Fruit fly (Drosophila melanogaster) whole organism, prepupa: ENCODE data around the gene bys.

ENCODE experiments used
- Blimp-1 ChIP-seq: fragments of 200-800 bp; sonication (Bioruptor generic); optimal IDR thresholded peaks from 3 replicates; lab custom pipeline; 2017; ENCODE audit warnings: missing biosample characterization, missing genetic modification characterization, mild to moderate bottlenecking, moderate library complexity, missing genetic modification reagents
- CG10631 ChIP-seq: fragments of 200-800 bp; sonication (Bioruptor generic); optimal IDR thresholded peaks from 2 replicates; lab custom pipeline; 2016; ENCODE audit warnings: missing biosample characterization, missing genetic modification characterization
- CG10669 ChIP-seq: fragments of 200-800 bp; sonication (Bioruptor generic); optimal IDR thresholded peaks from 3 replicates; lab custom pipeline; 2018; ENCODE audit warnings: missing biosample characterization, mild to moderate bottlenecking, missing genetic modification characterization, moderate library complexity
- CG11294 ChIP-seq: fragments of 200-800 bp; sonication (Bioruptor generic); IDR thresholded peaks from 2 replicates; pipeline ENCODE4 v1.3.6; 2022; ENCODE audit warnings: missing biosample characterization, missing genetic modification characterization
- CG11762 ChIP-seq: fragments of 200-800 bp; sonication (Bioruptor generic); optimal IDR thresholded peaks from 3 replicates; lab custom pipeline; 2016; ENCODE audit warnings: missing biosample characterization, missing genetic modification characterization; ENCODE audit not compliant: insufficient read depth
- CG11902 ChIP-seq: fragments of 200-800 bp; sonication (Bioruptor generic); optimal IDR thresholded peaks from 3 replicates; lab custom pipeline; 2016; ENCODE audit warnings: missing biosample characterization, missing genetic modification characterization
- CG15336 ChIP-seq: fragments of 200-800 bp; sonication (Bioruptor generic); IDR thresholded peaks from 2 replicates; pipeline ENCODE4 v1.3.6; 2022; ENCODE audit warnings: missing biosample characterization, missing genetic modification characterization
- CG16779 ChIP-seq: fragments of 200-800 bp; sonication (Bioruptor generic); optimal IDR thresholded peaks from 3 replicates; lab custom pipeline; 2017; ENCODE audit warnings: missing biosample characterization, mild to moderate bottlenecking, missing genetic modification characterization
- CG3032 ChIP-seq: fragments of 200-800 bp; optimal IDR thresholded peaks from 2 replicates; lab custom pipeline; 2019; ENCODE audit warnings: missing biosample characterization, mild to moderate bottlenecking, missing genetic modification characterization, moderate library complexity
- CG31627 ChIP-seq: fragments of 200-800 bp; sonication (Bioruptor generic); optimal IDR thresholded peaks from 3 replicates; lab custom pipeline; 2016; ENCODE audit warnings: missing biosample characterization, missing genetic modification characterization
- CG32006 ChIP-seq: fragments of 200-800 bp; sonication (Bioruptor generic); optimal IDR thresholded peaks from 3 replicates; lab custom pipeline; 2017; ENCODE audit warnings: missing biosample characterization, mild to moderate bottlenecking, missing genetic modification characterization
- CG3919 ChIP-seq: fragments of 200-800 bp; sonication (Bioruptor generic); optimal IDR thresholded peaks from 3 replicates; lab custom pipeline; 2016; ENCODE audit warnings: missing biosample characterization, missing genetic modification characterization
- CG6163 ChIP-seq: fragments of 200-800 bp; sonication (Bioruptor generic); IDR thresholded peaks from 3 replicates; pipeline ENCODE4 v1.3.6; 2022; ENCODE audit warnings: missing biosample characterization, missing genetic modification characterization
- CG6276 ChIP-seq: fragments of 200-800 bp; sonication (Bioruptor generic); optimal IDR thresholded peaks from 2 replicates; lab custom pipeline; 2017; ENCODE audit warnings: missing biosample characterization, mild to moderate bottlenecking, missing genetic modification characterization
- CG6792 ChIP-seq: fragments of 200-800 bp; sonication (Bioruptor generic); optimal IDR thresholded peaks from 3 replicates; lab custom pipeline; 2016; ENCODE audit warnings: missing biosample characterization, missing genetic modification characterization
- CG7368 ChIP-seq: fragments of 200-800 bp; sonication (Bioruptor generic); optimal IDR thresholded peaks from 3 replicates; lab custom pipeline; 2016; ENCODE audit warnings: missing biosample characterization, missing genetic modification characterization
- CG8119 ChIP-seq: fragments of 200-800 bp; sonication (Bioruptor generic); IDR thresholded peaks from 3 replicates; pipeline ENCODE4 v1.3.6; 2022; ENCODE audit warnings: missing biosample characterization, missing genetic modification characterization
- CG8632 ChIP-seq: fragments of 200-800 bp; sonication (Bioruptor generic); optimal IDR thresholded peaks from 3 replicates; lab custom pipeline; 2016; ENCODE audit warnings: missing biosample characterization, missing genetic modification characterization
- CG9139 ChIP-seq: fragments of 200-800 bp; sonication (Bioruptor generic); optimal IDR thresholded peaks from 3 replicates; lab custom pipeline; 2017; ENCODE audit warnings: missing biosample characterization, mild to moderate bottlenecking, missing genetic modification characterization
- Eip75B ChIP-seq: fragments of 200-800 bp; sonication (Bioruptor generic); optimal IDR thresholded peaks from 3 replicates; lab custom pipeline; 2016; ENCODE audit warnings: missing biosample characterization, missing genetic modification characterization
- Eip78C ChIP-seq: fragments of 200-800 bp; sonication (Bioruptor generic); peaks from one replicate; lab custom pipeline; 2016; ENCODE audit warnings: missing biosample characterization, missing genetic modification characterization
- Eip93F ChIP-seq: fragments of 200-800 bp; sonication (Bioruptor generic); optimal IDR thresholded peaks from 2 replicates; lab custom pipeline; 2016; ENCODE audit warnings: missing biosample characterization, mild to moderate bottlenecking, missing genetic modification characterization
- Ets21C ChIP-seq: fragments of 200-800 bp; sonication (Bioruptor generic); optimal IDR thresholded peaks from 3 replicates; lab custom pipeline; 2016; ENCODE audit warnings: missing biosample characterization, missing genetic modification characterization
- Hr38 ChIP-seq: sonication (Bioruptor generic); optimal IDR thresholded peaks from 2 replicates; lab custom pipeline; 2016; ENCODE audit warnings: missing biosample characterization, missing genetic modification characterization
- Hr39 ChIP-seq: fragments of 200-800 bp; sonication (Bioruptor generic); optimal IDR thresholded peaks from 2 replicates; lab custom pipeline; 2016; ENCODE audit warnings: missing biosample characterization, missing genetic modification characterization
- Hr4 ChIP-seq: fragments of 200-800 bp; sonication (Bioruptor generic); optimal IDR thresholded peaks from 3 replicates; lab custom pipeline; 2016; ENCODE audit warnings: missing biosample characterization, missing genetic modification characterization
- Lpt ChIP-seq: fragments of 200-800 bp; sonication (Bioruptor generic); optimal IDR thresholded peaks from 3 replicates; lab custom pipeline; 2016; ENCODE audit warnings: missing biosample characterization, missing genetic modification characterization
- OdsH ChIP-seq: fragments of 200-800 bp; sonication (Bioruptor generic); optimal IDR thresholded peaks from 3 replicates; lab custom pipeline; 2016; ENCODE audit warnings: missing biosample characterization, missing genetic modification characterization
- Smox ChIP-seq: fragments of 200-800 bp; sonication (Bioruptor generic); optimal IDR thresholded peaks from 3 replicates; lab custom pipeline; 2016; ENCODE audit warnings: missing biosample characterization, missing genetic modification characterization
- Sox14 ChIP-seq: fragments of 200-800 bp; sonication (Bioruptor generic); optimal IDR thresholded peaks from 3 replicates; lab custom pipeline; 2016; ENCODE audit warnings: missing biosample characterization, missing genetic modification characterization
- Sox15 ChIP-seq: fragments of 200-800 bp; sonication (Bioruptor generic); optimal IDR thresholded peaks from 3 replicates; lab custom pipeline; 2016; ENCODE audit warnings: missing biosample characterization, missing genetic modification characterization
- achi ChIP-seq: fragments of 200-800 bp; sonication (Bioruptor generic); optimal IDR thresholded peaks from 3 replicates; lab custom pipeline; 2016; ENCODE audit warnings: missing biosample characterization, missing genetic modification characterization
- acj6 ChIP-seq: fragments of 200-800 bp; sonication (Bioruptor generic); optimal IDR thresholded peaks from 3 replicates; lab custom pipeline; 2016; ENCODE audit warnings: missing biosample characterization, missing genetic modification characterization
- cyc ChIP-seq: fragments of 200-800 bp; sonication (Bioruptor generic); optimal IDR thresholded peaks from 3 replicates; lab custom pipeline; 2016; ENCODE audit warnings: missing biosample characterization, missing genetic modification characterization
- dac ChIP-seq: fragments of 200-800 bp; sonication (Bioruptor generic); optimal IDR thresholded peaks from 2 replicates; lab custom pipeline; 2017; ENCODE audit warnings: missing biosample characterization, mild to moderate bottlenecking, missing genetic modification characterization
- dsx ChIP-seq: fragments of 200-800 bp; optimal IDR thresholded peaks from 3 replicates; lab custom pipeline; 2019; ENCODE audit warnings: missing biosample characterization, mild to moderate bottlenecking, missing genetic modification characterization, moderate library complexity; ENCODE audit not compliant: poor library complexity, severe bottlenecking
- eg ChIP-seq: fragments of 200-800 bp; sonication (Bioruptor generic); IDR thresholded peaks from 3 replicates; pipeline ENCODE4 v1.3.6; 2022; ENCODE audit warnings: missing biosample characterization, missing genetic modification characterization
- esn ChIP-seq: fragments of 200-800 bp; sonication (Bioruptor generic); optimal IDR thresholded peaks from 2 replicates; lab custom pipeline; 2016; ENCODE audit warnings: missing biosample characterization, mild to moderate bottlenecking, missing genetic modification characterization, moderate library complexity
- fd59A ChIP-seq: fragments of 200-800 bp; sonication (Bioruptor generic); optimal IDR thresholded peaks from 2 replicates; lab custom pipeline; 2017; ENCODE audit warnings: missing biosample characterization, mild to moderate bottlenecking, missing genetic modification characterization, missing genetic modification reagents
- fd85E ChIP-seq: fragments of 200-800 bp; sonication (Bioruptor generic); optimal IDR thresholded peaks from 3 replicates; lab custom pipeline; 2016; ENCODE audit warnings: missing biosample characterization, missing genetic modification characterization
- net ChIP-seq: fragments of 200-800 bp; sonication (Bioruptor generic); optimal IDR thresholded peaks from 3 replicates; lab custom pipeline; 2016; ENCODE audit warnings: missing biosample characterization, missing genetic modification characterization
- pdm3 ChIP-seq: fragments of 200-800 bp; sonication (Bioruptor generic); optimal IDR thresholded peaks from 3 replicates; lab custom pipeline; 2016; ENCODE audit warnings: missing biosample characterization, missing genetic modification characterization
- salr ChIP-seq, 2 experiments: fragments of 200-800 bp; sonication (Bioruptor generic); optimal IDR thresholded peaks; 3 replicates each; lab custom pipeline; 2016 to 2018; ENCODE audit warnings: missing biosample characterization in 2 of 2, missing genetic modification characterization in 2 of 2, mild to moderate bottlenecking in 1 of 2
- ss ChIP-seq, 2 experiments: fragments of 200-800 bp; sonication (Bioruptor generic); optimal IDR thresholded peaks; 2 replicates in 1 of 2; 3 replicates in 1 of 2; lab custom pipeline; 2017 to 2018; ENCODE audit warnings: mild to moderate bottlenecking in 2 of 2, missing biosample characterization in 2 of 2, missing genetic modification characterization in 2 of 2, moderate library complexity in 1 of 2
- svp ChIP-seq: fragments of 200-800 bp; sonication (Bioruptor generic); peaks from one replicate; lab custom pipeline; 2016; ENCODE audit warnings: missing biosample characterization, missing genetic modification characterization
- topi ChIP-seq: fragments of 200-800 bp; sonication (Bioruptor generic); optimal IDR thresholded peaks from 3 replicates; lab custom pipeline; 2016; ENCODE audit warnings: missing biosample characterization, missing genetic modification characterization

bys gene

DNA sequence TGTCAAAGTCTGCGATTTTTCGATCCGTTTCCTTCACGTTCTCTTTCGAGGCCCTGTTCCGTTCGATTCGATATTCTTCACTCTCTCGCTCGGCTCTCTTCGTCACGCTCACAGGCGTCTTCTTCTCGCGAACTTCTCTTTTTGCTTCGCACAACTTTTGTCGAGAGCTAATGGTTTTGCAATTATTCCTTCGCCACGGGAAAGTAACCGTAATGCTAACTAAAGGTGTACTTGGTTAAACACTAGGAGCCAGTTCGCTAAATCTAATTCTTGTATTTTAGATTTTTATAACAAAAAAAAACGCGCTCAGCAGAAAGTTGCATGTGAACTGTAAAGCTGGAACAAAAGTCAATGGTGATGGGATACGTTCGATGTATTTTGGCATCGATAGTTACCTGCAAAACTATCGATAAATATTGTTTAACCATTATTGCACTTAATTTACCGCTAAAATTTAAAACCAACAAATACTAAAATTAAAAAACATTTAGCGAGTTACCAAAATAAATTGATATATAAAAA lies 29.4 kb downstream of the bys start, which contains the start of gene mahe:
TSS of gene mahe (minus strand) at position 355 of the 522 bp plus-strand sequence.
- no peak for TF ChIP-seq Blimp-1 (GFP tag; lab: Kevin White, UChicago)
- no peak for TF ChIP-seq esn (GFP tag; lab: Kevin White, UChicago)
- no peak for TF ChIP-seq Hr4 (GFP tag; lab: Kevin White, UChicago)
- peak; percentile 44 for TF ChIP-seq Eip78C (GFP tag; lab: Kevin White, UChicago)
- TF ChIP-seq svp (GFP tag; lab: Kevin White, UChicago): peak; percentile 62
- no peak for TF ChIP-seq CG11902 (GFP tag; lab: Kevin White, UChicago)
- TF ChIP-seq fd85E (GFP tag; lab: Kevin White, UChicago): no peak
- TF ChIP-seq ss (GFP tag; optimal IDR thresholded peaks at IDR 0.05; lab: Kevin White, UChicago): peak in 1 of 2 experiments; percentile 21
- no peak for TF ChIP-seq topi
- TF ChIP-seq salr (GFP tag; optimal IDR thresholded peaks at IDR 0.05; lab: Kevin White, UChicago): no peak
- TF ChIP-seq CG6276: no peak
- TF ChIP-seq achi (GFP tag; lab: Kevin White, UChicago): no peak
- no peak for TF ChIP-seq CG6163 (GFP tag; lab: Robert Waterston, UW)
- TF ChIP-seq Sox14 (GFP tag; lab: Kevin White, UChicago): peak; percentile 11
- peak; percentile 26; the same call in 1 of the 3 replicates for TF ChIP-seq CG8119 (GFP tag; lab: Robert Waterston, UW)

DNA sequence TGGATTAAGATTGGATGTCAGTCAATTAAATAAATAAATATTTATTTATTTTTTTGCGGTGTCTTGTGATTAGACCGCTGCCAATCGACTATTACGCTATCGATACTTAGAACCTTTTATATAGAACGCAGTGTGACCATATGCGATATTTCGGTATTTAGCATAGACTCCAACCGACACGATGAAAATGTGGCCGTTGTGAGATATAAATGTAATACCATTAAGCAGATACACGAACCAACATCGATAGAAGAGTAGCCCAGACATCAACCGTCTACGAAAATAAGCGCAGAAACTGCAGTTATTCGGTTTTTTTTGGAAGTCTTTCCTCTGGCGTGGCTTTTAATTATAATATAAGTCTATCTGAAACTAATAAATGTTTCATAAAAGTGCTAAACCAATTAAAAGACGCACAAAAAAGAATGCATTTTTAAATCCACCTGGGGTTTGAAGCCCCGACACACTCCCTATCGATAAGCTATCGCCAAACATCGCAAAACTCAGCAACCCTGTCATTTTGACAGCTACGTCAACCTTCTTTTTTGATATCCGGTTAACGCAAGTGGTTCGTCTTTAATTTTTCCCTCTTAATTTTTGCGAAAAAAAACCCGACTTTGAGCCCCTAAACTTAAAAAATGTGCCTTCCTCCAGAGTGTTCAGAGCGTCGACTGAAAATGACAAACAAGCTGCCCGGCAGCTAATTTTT lies 31.7 kb downstream of the bys start, which contains the start of the genes Dhdds and RpS14a:
TSS of gene Dhdds (minus strand) at position 142 of the 706 bp plus-strand sequence.
TSS of gene RpS14a (plus strand) at position 533 of the 706 bp plus-strand sequence.
- TF ChIP-seq acj6 (GFP tag; lab: Kevin White, UChicago): peak; percentile 8
- TF ChIP-seq Ets21C (GFP tag; lab: Kevin White, UChicago): no peak
- TF ChIP-seq CG15336 (GFP tag; lab: Robert Waterston, UW): no peak
- no peak for TF ChIP-seq CG8119 (GFP tag; lab: Robert Waterston, UW)
- TF ChIP-seq Hr39 (GFP tag; lab: Kevin White, UChicago): peak; percentile 50
- peak; percentile 44 for TF ChIP-seq cyc (GFP tag; lab: Kevin White, UChicago)
- TF ChIP-seq CG10669: peak; percentile 34
- peak; percentile 99 for TF ChIP-seq achi (GFP tag; lab: Kevin White, UChicago)
- TF ChIP-seq dsx (GFP tag; lab: Kevin White, UChicago): no peak
- TF ChIP-seq Sox15 (GFP tag; lab: Kevin White, UChicago): no peak
- TF ChIP-seq CG6163 (GFP tag; lab: Robert Waterston, UW): 0 out of 3 replicates have a peak, but pooled peaks have one; percentile 26
- TF ChIP-seq CG8632 (GFP tag; lab: Kevin White, UChicago): peak; percentile 49
- no peak for TF ChIP-seq CG9139 (GFP tag; lab: Kevin White, UChicago)
- peak; percentile 35 for TF ChIP-seq CG7368 (GFP tag; lab: Kevin White, UChicago)
- TF ChIP-seq CG3032 (tag; lab: Kevin White, UChicago): no peak
- TF ChIP-seq CG3919 (GFP tag; lab: Kevin White, UChicago): peak; percentile 53
- peak; percentile 46 for TF ChIP-seq svp (GFP tag; lab: Kevin White, UChicago)
- TF ChIP-seq CG32006 (GFP tag; lab: Kevin White, UChicago): no peak
- peak; percentile 45 for TF ChIP-seq Eip93F (GFP tag; lab: Kevin White, UChicago)
- no peak for TF ChIP-seq pdm3
- peak; percentile 16 for TF ChIP-seq Eip75B (GFP tag; lab: Kevin White, UChicago)
- no peak for TF ChIP-seq Lpt
- TF ChIP-seq CG6792 (GFP tag; lab: Kevin White, UChicago): peak; percentile 37
- no peak for TF ChIP-seq salr (GFP tag; optimal IDR thresholded peaks at IDR 0.05; lab: Kevin White, UChicago)
- peak; percentile 24 for TF ChIP-seq Blimp-1 (GFP tag; lab: Kevin White, UChicago)
- peak; percentile 39 for TF ChIP-seq CG31627
- peak; percentile 67 for TF ChIP-seq esn (GFP tag; lab: Kevin White, UChicago)
- TF ChIP-seq fd59A: peak; percentile 9
- peak; percentile 68 for TF ChIP-seq Eip78C (GFP tag; lab: Kevin White, UChicago)
- TF ChIP-seq net (GFP tag; lab: Kevin White, UChicago): peak; percentile 39
- TF ChIP-seq eg: peak; percentile 41; the same call in 1 of the 3 replicates
- TF ChIP-seq ss (GFP tag; optimal IDR thresholded peaks at IDR 0.05; lab: Kevin White, UChicago): peak in 1 of 2 experiments; percentile 61
- TF ChIP-seq CG10631 (GFP tag; lab: Kevin White, UChicago): no peak
- TF ChIP-seq dac (GFP tag; lab: Kevin White, UChicago): no peak
- TF ChIP-seq Hr38: no peak
- no peak for TF ChIP-seq CG11294 (GFP tag; lab: Robert Waterston, UW)
- TF ChIP-seq OdsH (GFP tag; lab: Kevin White, UChicago): no peak
- no peak for TF ChIP-seq CG16779 (tag; lab: Kevin White, UChicago)
- peak; percentile 40 for TF ChIP-seq Smox (GFP tag; lab: Kevin White, UChicago)
- no peak for TF ChIP-seq CG6276
- no peak for TF ChIP-seq CG11762
- no peak for TF ChIP-seq Hr4 (GFP tag; lab: Kevin White, UChicago)
